Worm (Caenorhabditis elegans): ENCODE measurements around the gene R01H2.7.

Gene R01H2.7

ce11 chrIII:7060531-7061095 lies 15.1 kb upstream of the R01H2.7 start, which contains the start of gene egg-2:
TSS of gene egg-2 (minus strand) at chrIII:7060583.
- TF ChIP-seq cog-1 (tag; optimal IDR thresholded peaks at IDR 0.05): no peak
- TF ChIP-seq T22C8.4 (GFP tag; IDR thresholded peaks at IDR 0.05): no peak
- TF ChIP-seq ztf-29 (GFP tag; IDR thresholded peaks at IDR 0.05): no peak
- no peak for TF ChIP-seq flt-1 (GFP tag; IDR thresholded peaks at IDR 0.05)
- TF ChIP-seq ztf-23 (GFP tag; IDR thresholded peaks at IDR 0.05): no peak
- no peak for TF ChIP-seq tab-1 (GFP tag; IDR thresholded peaks at IDR 0.05)
- no peak for TF ChIP-seq klf-2 (GFP tag; conservative IDR thresholded peaks at IDR 0.05)
- TF ChIP-seq med-1 (GFP tag; optimal IDR thresholded peaks at IDR 0.05; ENCODE audit: insufficient read depth): no peak
- no peak for TF ChIP-seq ref-1 (GFP tag; conservative IDR thresholded peaks at IDR 0.05)

DNA sequence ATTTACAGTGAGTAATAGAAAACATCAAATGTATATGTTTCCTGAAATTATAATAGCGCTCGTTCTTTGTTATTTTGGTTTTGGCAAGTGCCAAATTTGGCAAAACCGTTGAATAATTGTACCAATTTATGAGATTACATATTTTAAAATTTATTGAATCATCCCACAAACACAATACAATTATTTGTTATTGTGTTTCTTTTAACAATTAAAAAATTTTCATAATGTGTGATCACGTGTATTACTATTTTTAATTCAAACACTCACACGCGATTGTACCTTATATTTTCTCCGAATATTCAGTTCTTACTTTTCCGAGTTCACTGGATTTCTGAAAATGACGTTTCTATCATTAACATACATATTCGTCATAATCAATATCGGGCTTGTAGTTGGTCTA lies 10.7 kb upstream of the R01H2.7 start, which contains the start of gene R01H2.2:
Gene R01H2.2 (plus strand): TSS at position 301 of the 400 bp plus-strand sequence.
- TF ChIP-seq T22C8.4 (GFP tag; IDR thresholded peaks at IDR 0.05): no peak
- no peak for TF ChIP-seq cog-1 (tag; optimal IDR thresholded peaks at IDR 0.05)
- no peak for TF ChIP-seq flt-1 (GFP tag; IDR thresholded peaks at IDR 0.05)
- no peak for TF ChIP-seq ztf-29 (GFP tag; IDR thresholded peaks at IDR 0.05)
- no peak for TF ChIP-seq ztf-23 (GFP tag; IDR thresholded peaks at IDR 0.05)
- TF ChIP-seq klf-2 (GFP tag; conservative IDR thresholded peaks at IDR 0.05): no peak
- no peak for TF ChIP-seq med-1 (GFP tag; optimal IDR thresholded peaks at IDR 0.05; ENCODE audit: insufficient read depth)

- no peak for TF ChIP-seq flt-1 (GFP tag; IDR thresholded peaks at IDR 0.05)
- TF ChIP-seq ref-1 (GFP tag; conservative IDR thresholded peaks at IDR 0.05): no peak
- TF ChIP-seq med-1 (GFP tag; optimal IDR thresholded peaks at IDR 0.05; ENCODE audit: insufficient read depth): no peak
Observed at ce11 chrIII:7034252-7035223, 11.0 kb downstream of the R01H2.7 start.

ce11 chrIII:7032070-7032469 lies 13.5 kb downstream of the R01H2.7 start:
- TF ChIP-seq med-1 (GFP tag; optimal IDR thresholded peaks at IDR 0.05; ENCODE audit: insufficient read depth): no peak
- no peak for TF ChIP-seq ztf-23 (GFP tag; IDR thresholded peaks at IDR 0.05)
- no peak for TF ChIP-seq cog-1 (tag; optimal IDR thresholded peaks at IDR 0.05)
- no peak for TF ChIP-seq ztf-29 (GFP tag; IDR thresholded peaks at IDR 0.05)
- no peak for TF ChIP-seq klf-2 (GFP tag; conservative IDR thresholded peaks at IDR 0.05)
- TF ChIP-seq T22C8.4 (GFP tag; IDR thresholded peaks at IDR 0.05): no peak
- TF ChIP-seq tab-1 (GFP tag; IDR thresholded peaks at IDR 0.05): no peak

- no peak for TF ChIP-seq med-1 (GFP tag; optimal IDR thresholded peaks at IDR 0.05; ENCODE audit: insufficient read depth)
- TF ChIP-seq ztf-23 (GFP tag; IDR thresholded peaks at IDR 0.05): 0 out of 2 replicates have a peak, but pooled peaks have one; percentile 11
- TF ChIP-seq flt-1 (GFP tag; IDR thresholded peaks at IDR 0.05): peak; percentile 80
- TF ChIP-seq ref-1 (GFP tag; conservative IDR thresholded peaks at IDR 0.05): 0 out of 2 replicates have a peak, but pooled peaks have one; percentile 31
- peak; percentile 55; the same call in 1 of the 2 replicates for TF ChIP-seq T22C8.4 (GFP tag; IDR thresholded peaks at IDR 0.05)
- TF ChIP-seq ztf-29 (GFP tag; IDR thresholded peaks at IDR 0.05): peak; percentile 38; the same call in 1 of the 2 replicates
- peak; percentile 76; the same call in 1 of the 2 replicates for TF ChIP-seq tab-1 (GFP tag; IDR thresholded peaks at IDR 0.05)
- TF ChIP-seq klf-2 (GFP tag; conservative IDR thresholded peaks at IDR 0.05): no peak
Observed at ce11 chrIII:7030044-7030804, 15.3 kb downstream of the R01H2.7 start.

ce11 chrIII:7029105-7029504 lies 16.4 kb downstream of the R01H2.7 start, which contains the start of gene cyk-1:
TSS of gene cyk-1 (minus strand) at chrIII:7029205.
- TF ChIP-seq med-1 (GFP tag; optimal IDR thresholded peaks at IDR 0.05; ENCODE audit: insufficient read depth) (no peak), ref-1 (GFP tag; conservative IDR thresholded peaks at IDR 0.05) (no peak), T22C8.4 (GFP tag; IDR thresholded peaks at IDR 0.05) (no peak), flt-1 (GFP tag; IDR thresholded peaks at IDR 0.05) (no peak)

- TF ChIP-seq ztf-23 (GFP tag; IDR thresholded peaks at IDR 0.05) (no peak), flt-1 (GFP tag; IDR thresholded peaks at IDR 0.05) (no peak; the same call in 1 of the 2 replicates)
Observed at ce11 chrIII:7025839-7026238, 19.7 kb downstream of the R01H2.7 start.

DNA sequence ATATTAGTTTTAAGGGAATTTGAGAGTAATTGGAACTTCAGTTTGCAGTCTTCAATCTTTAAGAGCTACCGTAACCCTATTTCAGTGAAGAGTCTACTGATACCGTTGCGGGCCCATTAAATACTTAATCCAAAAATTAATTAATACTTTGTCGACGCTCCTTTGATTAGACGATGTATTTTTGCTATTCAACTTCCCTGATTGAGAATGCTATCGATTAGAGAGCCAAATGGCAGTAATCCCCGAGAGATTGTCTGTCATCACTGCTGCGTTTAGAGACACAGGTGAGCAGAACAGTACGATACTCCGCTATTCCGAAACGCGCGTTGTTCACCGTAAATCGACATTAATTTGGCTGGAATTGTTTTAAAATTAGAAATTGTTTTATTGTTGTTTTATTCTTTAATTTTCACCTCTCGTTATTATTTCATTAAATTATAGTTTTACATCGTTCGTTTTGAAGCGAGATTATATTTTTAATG lies 24.3 kb downstream of the R01H2.7 start, which contains the start of gene rfl-1:
Gene rfl-1 (plus strand): TSS at position 51 of the 482 bp plus-strand sequence.
- TF ChIP-seq ref-1 (GFP tag; conservative IDR thresholded peaks at IDR 0.05): no peak

DNA sequence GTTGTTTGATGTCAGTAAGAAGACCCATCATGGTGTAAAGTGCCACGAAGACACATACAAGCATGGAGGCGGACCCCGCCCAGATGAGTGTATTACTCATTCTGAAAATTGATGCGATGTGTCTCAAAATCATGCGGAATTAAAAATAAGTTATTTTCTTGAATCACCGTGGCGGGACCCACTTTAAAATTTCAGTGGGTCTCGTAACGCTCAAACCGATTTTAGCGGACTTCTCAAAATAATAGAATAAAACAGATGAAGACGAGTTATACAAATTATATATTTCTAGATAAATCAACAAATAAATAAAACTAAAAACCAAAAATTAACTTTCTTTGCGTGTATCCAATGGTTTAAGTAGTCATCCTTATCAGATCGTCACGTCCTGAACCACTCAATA lies 25.0 kb downstream of the R01H2.7 start, which contains the start of gene col-8:
Gene col-8 (minus strand): TSS at position 101 of the 400 bp plus-strand sequence.
- no peak for TF ChIP-seq tab-1 (GFP tag; IDR thresholded peaks at IDR 0.05)
- no peak for TF ChIP-seq med-1 (GFP tag; optimal IDR thresholded peaks at IDR 0.05; ENCODE audit: insufficient read depth)
- no peak for TF ChIP-seq ztf-23 (GFP tag; IDR thresholded peaks at IDR 0.05)
- no peak for TF ChIP-seq klf-2 (GFP tag; conservative IDR thresholded peaks at IDR 0.05)
- no peak for TF ChIP-seq ref-1 (GFP tag; conservative IDR thresholded peaks at IDR 0.05)
- no peak for TF ChIP-seq T22C8.4 (GFP tag; IDR thresholded peaks at IDR 0.05)
- no peak for TF ChIP-seq ztf-29 (GFP tag; IDR thresholded peaks at IDR 0.05)
- TF ChIP-seq flt-1 (GFP tag; IDR thresholded peaks at IDR 0.05): no peak
- TF ChIP-seq cog-1 (tag; optimal IDR thresholded peaks at IDR 0.05): no peak

Data from whole organism, midembryonic.